Fruit fly (Drosophila melanogaster) whole organism, pupa: Measurements from ENCODE around the gene CG11696.

Experiments used
- CG10348 ChIP-seq: fragments of 200-800 bp; sonication (Bioruptor generic); IDR thresholded peaks from 2 replicates; pipeline ENCODE4 v1.3.6; 2022; ENCODE audit warnings: missing biosample characterization, missing genetic modification characterization
- CG12605 ChIP-seq: fragments of 200-800 bp; sonication (Bioruptor generic); IDR thresholded peaks from 2 replicates; pipeline ENCODE4 v1.3.6; 2022; ENCODE audit warnings: missing biosample characterization, missing genetic modification characterization
- CG13204 ChIP-seq: fragments of 200-800 bp; sonication (Bioruptor generic); optimal IDR thresholded peaks from 2 replicates; lab custom pipeline; 2018; ENCODE audit warnings: missing biosample characterization, mild to moderate bottlenecking, missing genetic modification characterization, moderate library complexity
- CG14655 ChIP-seq: fragments of 200-800 bp; sonication (Bioruptor generic); optimal IDR thresholded peaks from 3 replicates; lab custom pipeline; 2017; ENCODE audit warnings: mild to moderate bottlenecking, missing biosample characterization, missing genetic modification reagents, missing genetic modification characterization
- CG15710 ChIP-seq: fragments of 200-800 bp; sonication (Bioruptor generic); optimal IDR thresholded peaks from 2 replicates; lab custom pipeline; 2018; ENCODE audit warnings: missing biosample characterization, mild to moderate bottlenecking, missing genetic modification characterization, moderate library complexity
- CG17806 ChIP-seq: fragments of 200-800 bp; sonication (Bioruptor generic); optimal IDR thresholded peaks from 2 replicates; lab custom pipeline; 2018; ENCODE audit warnings: missing biosample characterization, mild to moderate bottlenecking, missing genetic modification characterization, moderate library complexity
- CG32121 ChIP-seq: fragments of 200-800 bp; sonication (Bioruptor generic); IDR thresholded peaks from 2 replicates; pipeline ENCODE4 v1.3.6; 2022; ENCODE audit warnings: missing biosample characterization, missing genetic modification characterization
- CG34367 ChIP-seq: fragments of 200-800 bp; sonication (Bioruptor generic); optimal IDR thresholded peaks from 2 replicates; lab custom pipeline; 2018; ENCODE audit warnings: missing biosample characterization, mild to moderate bottlenecking, missing genetic modification characterization
- CG4496 ChIP-seq: fragments of 200-800 bp; sonication (Bioruptor generic); IDR thresholded peaks from 3 replicates; pipeline ENCODE4 v1.3.6; 2022; ENCODE audit warnings: missing biosample characterization, missing genetic modification characterization
- CG8159 ChIP-seq: fragments of 200-800 bp; sonication (Bioruptor generic); optimal IDR thresholded peaks from 3 replicates; lab custom pipeline; 2018; ENCODE audit warnings: missing biosample characterization, mild to moderate bottlenecking, missing genetic modification characterization, moderate library complexity
- CG8301 ChIP-seq: fragments of 200-800 bp; sonication (Bioruptor generic); optimal IDR thresholded peaks from 2 replicates; lab custom pipeline; 2018; ENCODE audit warnings: missing biosample characterization, mild to moderate bottlenecking, missing genetic modification characterization
- CG9948 ChIP-seq: fragments of 200-800 bp; sonication (Bioruptor generic); optimal IDR thresholded peaks from 2 replicates; lab custom pipeline; 2018; ENCODE audit warnings: missing biosample characterization, mild to moderate bottlenecking, missing genetic modification characterization, moderate library complexity
- D1 ChIP-seq: fragments of 200-800 bp; sonication (Bioruptor generic); optimal IDR thresholded peaks from 2 replicates; lab custom pipeline; 2018; ENCODE audit warnings: missing biosample characterization, mild to moderate bottlenecking, missing genetic modification characterization, moderate library complexity
- EcR ChIP-seq: fragments of 200-800 bp; sonication (Bioruptor generic); optimal IDR thresholded peaks from 3 replicates; lab custom pipeline; 2019; ENCODE audit warnings: missing biosample characterization, missing genetic modification characterization, mild to moderate bottlenecking, moderate library complexity, missing genetic modification reagents
- Ets98B ChIP-seq: fragments of 200-800 bp; sonication (Bioruptor generic); IDR thresholded peaks from 2 replicates; pipeline ENCODE4 v1.3.6; 2022; ENCODE audit warnings: missing biosample characterization, missing genetic modification characterization
- Pif1A ChIP-seq: fragments of 200-800 bp; sonication (Bioruptor generic); optimal IDR thresholded peaks from 3 replicates; lab custom pipeline; 2016; ENCODE audit warnings: missing biosample characterization, missing genetic modification characterization
- Pif1B ChIP-seq: fragments of 200-800 bp; sonication (Bioruptor generic); optimal IDR thresholded peaks from 3 replicates; lab custom pipeline; 2016; ENCODE audit warnings: missing biosample characterization, missing genetic modification characterization
- Snoo ChIP-seq: fragments of 200-800 bp; sonication (Bioruptor generic); optimal IDR thresholded peaks from 3 replicates; lab custom pipeline; 2017; ENCODE audit warnings: missing biosample characterization, mild to moderate bottlenecking, missing genetic modification characterization, inconsistent platforms
- fd96Ca ChIP-seq: fragments of 200-800 bp; sonication (Bioruptor generic); IDR thresholded peaks from 3 replicates; pipeline ENCODE4 v1.3.6; 2022; ENCODE audit warnings: missing biosample characterization, missing genetic modification characterization
- gl ChIP-seq: fragments of 200-800 bp; sonication (Bioruptor generic); optimal IDR thresholded peaks from 2 replicates; lab custom pipeline; 2018; ENCODE audit warnings: missing biosample characterization, mild to moderate bottlenecking, missing genetic modification characterization
- rn ChIP-seq: fragments of 200-800 bp; sonication (Bioruptor generic); IDR thresholded peaks from 2 replicates; pipeline ENCODE4 v1.3.6; 2022; ENCODE audit warnings: missing biosample characterization, missing genetic modification characterization

Gene CG11696

DNA sequence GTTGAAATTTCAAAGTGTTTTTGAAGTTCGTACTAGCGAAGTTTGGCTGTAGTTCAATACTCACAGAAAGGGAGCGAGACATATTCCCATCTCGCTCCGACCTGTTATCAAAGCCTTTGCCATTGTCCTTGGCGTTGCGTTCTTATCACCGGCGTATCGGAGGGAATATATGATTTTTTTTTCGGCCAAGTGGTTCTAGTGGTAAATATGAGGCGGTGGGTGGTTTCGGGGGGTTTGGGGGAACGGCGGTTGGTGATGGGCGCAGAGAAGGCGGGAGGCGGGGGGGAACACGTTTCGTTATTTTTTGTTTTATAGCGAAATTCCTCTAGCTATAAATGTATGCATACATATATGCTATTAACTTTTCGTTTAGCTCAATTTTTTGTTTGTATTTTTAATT lies 47.0 kb downstream of the CG11696 start:
- TF ChIP-seq gl (tag; lab: Kevin White, UChicago) (no peak), CG12605 (GFP tag; lab: Robert Waterston, UW) (no peak), CG8301 (no peak), CG17806 (tag; lab: Kevin White, UChicago) (no peak), CG9948 (tag; lab: Kevin White, UChicago) (no peak), Ets98B (GFP tag; lab: Robert Waterston, UW) (no peak), CG4496 (GFP tag; lab: Robert Waterston, UW) (no peak), CG14655 (GFP tag; lab: Kevin White, UChicago) (no peak), fd96Ca (GFP tag; lab: Robert Waterston, UW) (no peak), CG34367 (no peak), Pif1B (GFP tag; lab: Kevin White, UChicago) (no peak), Pif1A (GFP tag; lab: Kevin White, UChicago) (no peak), Snoo (tag; lab: Kevin White, UChicago) (no peak), CG10348 (GFP tag; lab: Robert Waterston, UW) (no peak), CG32121 (GFP tag; lab: Robert Waterston, UW) (no peak)

DNA sequence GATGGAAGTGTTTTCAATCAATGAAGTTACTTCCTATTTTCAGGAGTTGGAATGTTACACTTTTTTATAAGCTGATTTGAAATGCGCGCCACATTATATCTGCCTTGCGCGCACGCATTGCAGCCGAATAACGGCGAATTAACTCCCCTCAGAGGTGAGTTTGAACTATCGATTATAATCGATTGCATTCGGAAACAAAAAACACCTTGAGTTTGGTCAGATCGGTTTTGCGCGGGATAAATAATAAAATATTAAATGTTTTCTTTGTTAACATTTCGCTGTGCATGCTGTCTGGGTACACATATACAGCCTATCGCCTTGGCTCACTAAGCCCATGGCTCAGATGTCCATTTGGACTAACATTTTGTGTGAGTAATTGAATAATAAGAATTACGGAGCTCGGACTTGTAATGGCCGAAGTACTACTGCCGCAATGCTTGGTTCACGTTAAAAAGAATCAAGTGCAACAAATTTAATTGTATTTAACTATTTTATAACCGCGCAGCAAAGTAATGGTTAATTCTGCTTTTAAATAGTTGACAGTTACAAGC lies 47.9 kb downstream of the CG11696 start:
- TF ChIP-seq fd96Ca (GFP tag; lab: Robert Waterston, UW) (no peak), Ets98B (GFP tag; lab: Robert Waterston, UW) (no peak), CG13204 (GFP tag; lab: Kevin White, UChicago) (no peak), EcR (GFP tag; lab: Kevin White, UChicago) (no peak), Pif1A (GFP tag; lab: Kevin White, UChicago) (no peak), CG4496 (GFP tag; lab: Robert Waterston, UW) (no peak), CG10348 (GFP tag; lab: Robert Waterston, UW) (no peak), CG17806 (tag; lab: Kevin White, UChicago) (no peak), CG8301 (no peak)

- TF ChIP-seq Ets98B (GFP tag; lab: Robert Waterston, UW) (peak; percentile 46; the same call in 1 of the 2 replicates), CG32121 (GFP tag; lab: Robert Waterston, UW) (peak; percentile 56), CG12605 (GFP tag; lab: Robert Waterston, UW) (peak; percentile 58; the same call in 1 of the 2 replicates), CG10348 (GFP tag; lab: Robert Waterston, UW) (no peak), CG34367 (no peak), CG4496 (GFP tag; lab: Robert Waterston, UW) (peak; percentile 64), fd96Ca (GFP tag; lab: Robert Waterston, UW) (no peak), Pif1B (GFP tag; lab: Kevin White, UChicago) (no peak)
Observed at dm6 chrX:11621866-11622648, 48.5 kb downstream of the CG11696 start, which contains the start of gene Ptp10D. Gene Ptp10D (plus strand): TSS chrX:11622015.

- TF ChIP-seq CG32121 (GFP tag; lab: Robert Waterston, UW), result peak; percentile 95
- peak; percentile 88 for TF ChIP-seq rn (GFP tag; lab: Robert Waterston, UW)
- peak; percentile 96 for TF ChIP-seq Pif1B (GFP tag; lab: Kevin White, UChicago)
- peak; percentile 95 for TF ChIP-seq CG12605 (GFP tag; lab: Robert Waterston, UW)
- TF ChIP-seq CG10348 (GFP tag; lab: Robert Waterston, UW), result peak; percentile 65
- TF ChIP-seq CG34367, result peak; percentile 97
- peak; percentile 92 for TF ChIP-seq EcR (GFP tag; lab: Kevin White, UChicago)
- TF ChIP-seq CG17806 (tag; lab: Kevin White, UChicago), result peak; percentile 97
- TF ChIP-seq Ets98B (GFP tag; lab: Robert Waterston, UW), result peak; percentile 95
- peak; percentile 93 for TF ChIP-seq CG8301
- TF ChIP-seq fd96Ca (GFP tag; lab: Robert Waterston, UW), result peak; percentile 87
- TF ChIP-seq CG14655 (GFP tag; lab: Kevin White, UChicago), result peak; percentile 96
- peak; percentile 95 for TF ChIP-seq gl (tag; lab: Kevin White, UChicago)
- TF ChIP-seq CG4496 (GFP tag; lab: Robert Waterston, UW), result peak; percentile 98
- peak; percentile 97 for TF ChIP-seq Pif1A (GFP tag; lab: Kevin White, UChicago)
- TF ChIP-seq D1 (tag; lab: Kevin White, UChicago), result peak; percentile 90
- TF ChIP-seq CG15710 (tag; lab: Kevin White, UChicago), result peak; percentile 97
- peak; percentile 95 for TF ChIP-seq CG9948 (tag; lab: Kevin White, UChicago)
- TF ChIP-seq CG8159 (tag; lab: Kevin White, UChicago), result peak; percentile 95
- TF ChIP-seq CG13204 (GFP tag; lab: Kevin White, UChicago), result peak; percentile 89
- TF ChIP-seq Snoo (tag; lab: Kevin White, UChicago), result peak; percentile 84
Observed at dm6 chrX:11622649-11623425, 49.3 kb downstream of the CG11696 start.
